Fruit fly (Drosophila melanogaster) whole organism, embryonic: Measurements from ENCODE around the gene AANATL7.

Experiments used
- Antp ChIP-seq: fragments of 200-800 bp; sonication (Bioruptor generic); optimal IDR thresholded peaks from 3 replicates; lab custom pipeline; 2016; ENCODE audit warnings: missing biosample characterization, missing genetic modification characterization
- Atf6 ChIP-seq: fragments of 200-800 bp; sonication (Bioruptor generic); IDR thresholded peaks from 2 replicates; pipeline ENCODE4 v1.3.6; 2022; ENCODE audit warnings: missing biosample characterization, missing genetic modification characterization
- B-H1 ChIP-seq: fragments of 200-800 bp; sonication (Bioruptor generic); IDR thresholded peaks from 3 replicates; pipeline ENCODE4 v1.3.6; 2022; ENCODE audit warnings: missing biosample characterization, missing genetic modification characterization
- CG10366 ChIP-seq: fragments of 200-800 bp; sonication (Bioruptor generic); IDR thresholded peaks from 2 replicates; pipeline ENCODE4 v1.3.6; 2022; ENCODE audit warnings: missing biosample characterization, missing genetic modification characterization
- CG11560 ChIP-seq: fragments of 200-800 bp; sonication (Bioruptor generic); IDR thresholded peaks from 3 replicates; pipeline ENCODE4 v1.3.6; 2022; ENCODE audit warnings: missing biosample characterization, missing genetic modification characterization
- CG11696 ChIP-seq: fragments of 200-800 bp; sonication (Bioruptor generic); IDR thresholded peaks from 2 replicates; pipeline ENCODE4 v1.3.6; 2022; ENCODE audit warnings: missing biosample characterization, missing genetic modification characterization
- CG12744 ChIP-seq: fragments of 200-800 bp; sonication (Bioruptor generic); optimal IDR thresholded peaks from 2 replicates; lab custom pipeline; 2016; ENCODE audit warnings: missing biosample characterization, missing genetic modification characterization
- CG12942 ChIP-seq: fragments of 200-800 bp; sonication (Bioruptor generic); optimal IDR thresholded peaks from 3 replicates; lab custom pipeline; 2016; ENCODE audit warnings: missing biosample characterization, missing genetic modification characterization
- CG13296 ChIP-seq: fragments of 200-800 bp; sonication (Bioruptor generic); optimal IDR thresholded peaks from 3 replicates; lab custom pipeline; 2018; ENCODE audit warnings: missing biosample characterization, mild to moderate bottlenecking, missing genetic modification characterization
- CG13624 ChIP-seq: fragments of 200-800 bp; sonication (Bioruptor generic); optimal IDR thresholded peaks from 2 replicates; lab custom pipeline; 2016; ENCODE audit warnings: missing biosample characterization, missing genetic modification characterization
- CG13775 ChIP-seq: fragments of 200-800 bp; sonication (Bioruptor generic); optimal IDR thresholded peaks from 3 replicates; lab custom pipeline; 2017; ENCODE audit warnings: missing biosample characterization, mild to moderate bottlenecking, missing genetic modification characterization
- CG14050 ChIP-seq: fragments of 200-800 bp; sonication (Bioruptor generic); IDR thresholded peaks from 3 replicates; pipeline ENCODE4 v1.3.6; 2022; ENCODE audit warnings: missing biosample characterization, missing genetic modification characterization
- CG1529 ChIP-seq: fragments of 200-800 bp; sonication (Bioruptor generic); optimal IDR thresholded peaks from 3 replicates; lab custom pipeline; 2018; ENCODE audit warnings: missing biosample characterization, missing genetic modification characterization
- CG15696 ChIP-seq: fragments of 200-800 bp; sonication (Bioruptor generic); optimal IDR thresholded peaks from 2 replicates; lab custom pipeline; 2019; ENCODE audit warnings: missing biosample characterization, mild to moderate bottlenecking, missing genetic modification characterization, moderate library complexity
- CG1603 ChIP-seq: fragments of 200-800 bp; sonication (Bioruptor generic); optimal IDR thresholded peaks from 2 replicates; lab custom pipeline; 2019; ENCODE audit warnings: missing biosample characterization, mild to moderate bottlenecking, missing genetic modification characterization, moderate library complexity
- CG18262 ChIP-seq: fragments of 200-800 bp; optimal IDR thresholded peaks from 3 replicates; lab custom pipeline; 2019; ENCODE audit warnings: missing biosample characterization, mild to moderate bottlenecking, missing genetic modification characterization, moderate library complexity
- CG2875 ChIP-seq: fragments of 200-800 bp; sonication (Bioruptor generic); optimal IDR thresholded peaks from 2 replicates; lab custom pipeline; 2017; ENCODE audit warnings: missing biosample characterization, mild to moderate bottlenecking, missing genetic modification characterization, missing genetic modification reagents
- CG3065 ChIP-seq: fragments of 200-800 bp; sonication (Bioruptor generic); optimal IDR thresholded peaks from 2 replicates; lab custom pipeline; 2016; ENCODE audit warnings: missing biosample characterization, missing genetic modification characterization
- CG4820 ChIP-seq: fragments of 200-800 bp; sonication (Bioruptor generic); optimal IDR thresholded peaks from 3 replicates; lab custom pipeline; 2016; ENCODE audit warnings: missing biosample characterization, missing genetic modification characterization
- CG5245 ChIP-seq: fragments of 200-800 bp; sonication (Bioruptor generic); optimal IDR thresholded peaks from 3 replicates; lab custom pipeline; 2016; ENCODE audit warnings: missing biosample characterization, missing genetic modification characterization
- CG5953 ChIP-seq: fragments of 200-800 bp; sonication (Bioruptor generic); IDR thresholded peaks from 2 replicates; pipeline ENCODE4 v1.3.6; 2022; ENCODE audit warnings: missing biosample characterization, missing genetic modification characterization
- CG6683 ChIP-seq: fragments of 200-800 bp; sonication (Bioruptor generic); optimal IDR thresholded peaks from 2 replicates; lab custom pipeline; 2017; ENCODE audit warnings: missing biosample characterization, mild to moderate bottlenecking, missing genetic modification characterization, missing genetic modification reagents
- CG7786 ChIP-seq: fragments of 200-800 bp; sonication (Bioruptor generic); optimal IDR thresholded peaks from 2 replicates; lab custom pipeline; 2016; ENCODE audit warnings: missing biosample characterization, missing genetic modification characterization
- CG7963 ChIP-seq: fragments of 200-800 bp; sonication (Bioruptor generic); IDR thresholded peaks from 3 replicates; pipeline ENCODE4 v1.3.6; 2022; ENCODE audit warnings: missing biosample characterization, missing genetic modification characterization; ENCODE audit not compliant: partially characterized antibody
- CG8359 ChIP-seq: fragments of 200-800 bp; sonication (Bioruptor generic); optimal IDR thresholded peaks from 2 replicates; lab custom pipeline; 2017; ENCODE audit warnings: missing biosample characterization, mild to moderate bottlenecking, missing genetic modification characterization, borderline replicate concordance
- CG8478 ChIP-seq: fragments of >200 bp; optimal IDR thresholded peaks from 2 replicates; lab custom pipeline; 2018
- CG9797 ChIP-seq: fragments of 200-800 bp; sonication (Bioruptor generic); optimal IDR thresholded peaks from 3 replicates; lab custom pipeline; 2018; ENCODE audit warnings: missing biosample characterization, mild to moderate bottlenecking, missing genetic modification characterization
- Camta ChIP-seq: fragments of 200-800 bp; sonication (Bioruptor generic); optimal IDR thresholded peaks from 2 replicates; lab custom pipeline; 2016; ENCODE audit warnings: missing biosample characterization, missing genetic modification characterization
- Doc3 ChIP-seq: fragments of 200-800 bp; sonication (Bioruptor generic); IDR thresholded peaks from 3 replicates; pipeline ENCODE4 v1.3.6; 2022; ENCODE audit warnings: missing biosample characterization, missing genetic modification characterization; ENCODE audit not compliant: partially characterized antibody
- HLH3B ChIP-seq: fragments of 200-800 bp; sonication (Bioruptor generic); IDR thresholded peaks from 2 replicates; pipeline ENCODE4 v1.3.6; 2022; ENCODE audit warnings: missing biosample characterization, missing genetic modification characterization
- Hmr ChIP-seq: fragments of 200-800 bp; sonication (Bioruptor generic); optimal IDR thresholded peaks from 3 replicates; lab custom pipeline; 2017; ENCODE audit warnings: mild to moderate bottlenecking, missing biosample characterization, missing genetic modification reagents, missing genetic modification characterization
- Lhr ChIP-seq: fragments of 200-800 bp; sonication (Bioruptor generic); optimal IDR thresholded peaks from 3 replicates; lab custom pipeline; 2017; ENCODE audit warnings: mild to moderate bottlenecking, missing biosample characterization, missing genetic modification reagents, missing genetic modification characterization
- Nf-YB ChIP-seq: fragments of 200-800 bp; sonication (Bioruptor generic); optimal IDR thresholded peaks from 3 replicates; lab custom pipeline; 2019; ENCODE audit warnings: missing biosample characterization, mild to moderate bottlenecking, missing genetic modification characterization, moderate library complexity
- Opbp ChIP-seq: fragments of 200-800 bp; sonication (Bioruptor generic); IDR thresholded peaks from 3 replicates; pipeline ENCODE4 v1.3.6; 2022; ENCODE audit warnings: missing biosample characterization, missing genetic modification characterization; ENCODE audit not compliant: partially characterized antibody
- Spps ChIP-seq: fragments of 200-800 bp; sonication (Bioruptor generic); optimal IDR thresholded peaks from 2 replicates; lab custom pipeline; 2018; ENCODE audit warnings: missing biosample characterization, mild to moderate bottlenecking, missing genetic modification characterization
- ash1 ChIP-seq: fragments of 200-800 bp; sonication (Bioruptor generic); optimal IDR thresholded peaks from 2 replicates; lab custom pipeline; 2018; ENCODE audit warnings: missing biosample characterization, mild to moderate bottlenecking, missing genetic modification characterization
- chm ChIP-seq: fragments of 200-800 bp; sonication (Bioruptor generic); IDR thresholded peaks from 2 replicates; pipeline ENCODE4 v1.3.6; 2022; ENCODE audit warnings: missing biosample characterization, missing genetic modification characterization
- crp ChIP-seq, 2 experiments: fragments of 200-800 bp; sonication (Bioruptor generic); optimal IDR thresholded peaks; 2 replicates in 1 of 2; 3 replicates in 1 of 2; lab custom pipeline; 2017; ENCODE audit warnings: missing biosample characterization in 2 of 2, missing genetic modification characterization in 2 of 2, mild to moderate bottlenecking in 1 of 2, moderate library complexity in 1 of 2
- gcm ChIP-seq: fragments of 200-800 bp; sonication (Bioruptor generic); optimal IDR thresholded peaks from 2 replicates; lab custom pipeline; 2019; ENCODE audit warnings: missing biosample characterization, mild to moderate bottlenecking, missing genetic modification characterization, moderate library complexity
- gfzf ChIP-seq: fragments of 200-800 bp; sonication (Bioruptor generic); optimal IDR thresholded peaks from 2 replicates; lab custom pipeline; 2016; ENCODE audit warnings: missing biosample characterization, mild to moderate bottlenecking, missing genetic modification characterization, moderate library complexity
- hkb ChIP-seq, 2 experiments: fragments of 200-800 bp in 1 of 2; fragments of >200 bp in 1 of 2; sonication (Bioruptor generic) in 1 of 2; IDR thresholded peaks in 1 of 2; optimal IDR thresholded peaks in 1 of 2; 2 replicates each; pipeline versions ENCODE4 v1.3.6 to Lab custom; 2017 to 2022; ENCODE audit warnings: missing biosample characterization in 1 of 2, missing genetic modification characterization in 1 of 2
- knrl ChIP-seq: fragments of 200-800 bp; sonication (Bioruptor generic); IDR thresholded peaks from 3 replicates; pipeline ENCODE4 v1.3.6; 2022; ENCODE audit warnings: missing biosample characterization, missing genetic modification characterization; ENCODE audit not compliant: partially characterized antibody
- lola ChIP-seq, 3 experiments: fragments of >200 bp in 2 of 3; fragments of 200-800 bp in 1 of 3; sonication (Bioruptor generic) in 1 of 3; optimal IDR thresholded peaks; 2 replicates each; lab custom pipeline; 2017 to 2019; ENCODE audit warnings: missing biosample characterization in 3 of 3, missing genetic modification characterization in 3 of 3, mild to moderate bottlenecking in 1 of 3, moderate library complexity in 1 of 3
- nmo ChIP-seq: fragments of 200-800 bp; sonication (Bioruptor generic); optimal IDR thresholded peaks from 2 replicates; lab custom pipeline; 2018; ENCODE audit warnings: missing biosample characterization, mild to moderate bottlenecking, missing genetic modification characterization, moderate library complexity
- oc ChIP-seq: fragments of 200-800 bp; sonication (Bioruptor generic); optimal IDR thresholded peaks from 2 replicates; lab custom pipeline; 2018; ENCODE audit warnings: missing biosample characterization, mild to moderate bottlenecking, missing genetic modification characterization, moderate library complexity
- shn ChIP-seq: fragments of 200-800 bp; sonication (Bioruptor generic); optimal IDR thresholded peaks from 3 replicates; lab custom pipeline; 2016; ENCODE audit warnings: missing biosample characterization, missing genetic modification characterization
- so ChIP-seq: fragments of 200-800 bp; sonication (Bioruptor generic); IDR thresholded peaks from 3 replicates; pipeline ENCODE4 v1.3.6; 2022; ENCODE audit warnings: missing biosample characterization, missing genetic modification characterization
- stc ChIP-seq: fragments of 200-800 bp; sonication (Bioruptor generic); IDR thresholded peaks from 2 replicates; pipeline ENCODE4 v1.3.6; 2022; ENCODE audit warnings: missing biosample characterization, missing genetic modification characterization
- vfl ChIP-seq: fragments of 200-800 bp; sonication (Bioruptor generic); optimal IDR thresholded peaks from 2 replicates; lab custom pipeline; 2016; ENCODE audit warnings: missing biosample characterization, missing genetic modification characterization

The AANATL7 gene

dm6 chrX:2589446-2590038 lies 8.8 kb downstream of the AANATL7 start (continued):
- no peak for TF ChIP-seq Doc3 (GFP tag; lab: Robert Waterston, UW)
- TF ChIP-seq gcm (GFP tag; lab: Kevin White, UChicago), result peak; percentile 66
- TF ChIP-seq so (GFP tag; lab: Robert Waterston, UW), result peak; percentile 93
- peak; percentile 88 for TF ChIP-seq CG13775 (GFP tag; lab: Kevin White, UChicago)
- TF ChIP-seq CG2875 (GFP tag; lab: Kevin White, UChicago), result peak; percentile 72
- TF ChIP-seq lola (GFP tag; optimal IDR thresholded peaks at IDR 0.05; lab: Kevin White, UChicago), result peak in 1 of 3 experiments; percentile 47
- peak; percentile 95 for TF ChIP-seq Atf6 (GFP tag; lab: Robert Waterston, UW)
- TF ChIP-seq CG15696 (tag; lab: Kevin White, UChicago), result peak; percentile 52
- peak; percentile 86 for TF ChIP-seq CG14050 (GFP tag; lab: Robert Waterston, UW)
- no peak for TF ChIP-seq CG8359 (GFP tag; lab: Kevin White, UChicago)
- TF ChIP-seq CG1529, result peak; percentile 68
- peak; percentile 88 for TF ChIP-seq CG11560
- peak; percentile 78 for TF ChIP-seq CG6683 (GFP tag; lab: Kevin White, UChicago)
- TF ChIP-seq CG12942, result peak; percentile 94
- TF ChIP-seq hkb (optimal IDR thresholded peaks at IDR 0.05; lab: Kevin White, UChicago), result no peak
- peak; percentile 91 for TF ChIP-seq hkb (GFP tag; IDR thresholded peaks at IDR 0.05; lab: Robert Waterston, UW)
- TF ChIP-seq CG13624, result peak; percentile 96
- no peak for TF ChIP-seq knrl
- TF ChIP-seq gfzf (GFP tag; lab: Kevin White, UChicago), result no peak
- TF ChIP-seq Hmr (GFP tag; lab: Kevin White, UChicago), result peak; percentile 96
- peak; percentile 96 for TF ChIP-seq CG7786 (GFP tag; lab: Kevin White, UChicago)
- peak; percentile 94 for TF ChIP-seq CG11696 (GFP tag; lab: Robert Waterston, UW)
- TF ChIP-seq vfl (GFP tag; lab: Kevin White, UChicago), result peak; percentile 95
- no peak for TF ChIP-seq CG7963
- no peak for TF ChIP-seq Opbp (GFP tag; lab: Robert Waterston, UW)
- TF ChIP-seq chm (GFP tag; lab: Robert Waterston, UW), result peak; percentile 90
- peak; percentile 93 for TF ChIP-seq CG1603
- TF ChIP-seq ash1 (GFP tag; lab: Kevin White, UChicago), result peak; percentile 61
- peak; percentile 75 for TF ChIP-seq CG4820 (GFP tag; lab: Kevin White, UChicago)
- peak; percentile 0 for TF ChIP-seq CG9797 (GFP tag; lab: Kevin White, UChicago)
- peak; percentile 75 for TF ChIP-seq Camta
- peak; percentile 87 for TF ChIP-seq HLH3B (GFP tag; lab: Robert Waterston, UW)
- no peak for TF ChIP-seq CG8478
- TF ChIP-seq CG5245, result peak; percentile 86
- TF ChIP-seq oc, result peak; percentile 89
- TF ChIP-seq CG10366 (GFP tag; lab: Robert Waterston, UW), result peak; percentile 94
- TF ChIP-seq shn (GFP tag; lab: Kevin White, UChicago), result peak; percentile 95
- TF ChIP-seq CG12744, result peak; percentile 89
- TF ChIP-seq CG13296 (GFP tag; lab: Kevin White, UChicago), result peak; percentile 83
- peak; percentile 76 for TF ChIP-seq CG18262
- TF ChIP-seq Nf-YB (GFP tag; lab: Kevin White, UChicago), result peak; percentile 54
- peak; percentile 97 for TF ChIP-seq Antp
- peak; percentile 79 for TF ChIP-seq CG3065 (GFP tag; lab: Kevin White, UChicago)
- TF ChIP-seq nmo (GFP tag; lab: Kevin White, UChicago), result peak; percentile 83
- TF ChIP-seq CG5953 (GFP tag; lab: Robert Waterston, UW), result peak; percentile 72
- TF ChIP-seq Spps (tag; lab: Kevin White, UChicago), result peak; percentile 45
- peak; percentile 89 for TF ChIP-seq B-H1 (GFP tag; lab: Robert Waterston, UW)
- TF ChIP-seq Lhr, result peak; percentile 46
- peak in 1 of 2 experiments; percentile 31 for TF ChIP-seq crp (GFP tag; optimal IDR thresholded peaks at IDR 0.05; lab: Kevin White, UChicago)
- TF ChIP-seq stc (GFP tag; lab: Robert Waterston, UW), result peak; percentile 92
